Worm (Caenorhabditis elegans) whole organism, mixed stage, embryonic: Measurements from ENCODE around the gene ets-4.

Experiments used
- M03D4.4 ChIP-seq: sonication (generic microtip); optimal IDR thresholded peaks from 2 replicates; lab custom pipeline; 2017; ENCODE audit warnings: mild to moderate bottlenecking, missing genetic modification characterization, missing compliant biosample characterization
- bed-3 ChIP-seq: fragments of 200-800 bp; sonication (Bioruptor generic); optimal IDR thresholded peaks from 3 replicates; lab custom pipeline; 2018; ENCODE audit warnings: mild to moderate bottlenecking, missing genetic modification characterization, moderate library complexity, missing compliant biosample characterization
- blmp-1 ChIP-seq: fragments of 150-350 bp; optimal IDR thresholded peaks from 2 replicates; lab custom pipeline; 2014; ENCODE audit warnings: missing biosample characterization, missing genetic modification characterization
- ceh-43 ChIP-seq: fragments of 200-800 bp; sonication (Bioruptor generic); optimal IDR thresholded peaks from 2 replicates; lab custom pipeline; 2018; ENCODE audit warnings: mild to moderate bottlenecking, missing genetic modification characterization, moderate library complexity, missing compliant biosample characterization
- ceh-83 ChIP-seq: fragments of 200-800 bp; sonication (Bioruptor generic); optimal IDR thresholded peaks from 2 replicates; lab custom pipeline; 2018; ENCODE audit warnings: mild to moderate bottlenecking, missing genetic modification characterization, missing compliant biosample characterization
- ces-1 ChIP-seq: fragments of 150-350 bp; optimal IDR thresholded peaks from 2 replicates; lab custom pipeline; 2014; ENCODE audit warnings: missing biosample characterization, missing genetic modification reagents, missing genetic modification characterization
- cnd-1 ChIP-seq: fragments of 200-800 bp; sonication (Bioruptor generic); optimal IDR thresholded peaks from 2 replicates; lab custom pipeline; 2018; ENCODE audit warnings: mild to moderate bottlenecking, missing genetic modification characterization, missing compliant biosample characterization
- drap-1 ChIP-seq: fragments of 200-800 bp; sonication (Bioruptor generic); optimal IDR thresholded peaks from 3 replicates; lab custom pipeline; 2018; ENCODE audit warnings: mild to moderate bottlenecking, missing genetic modification characterization, missing compliant biosample characterization
- elt-1 ChIP-seq: sonication (generic microtip); optimal IDR thresholded peaks from 2 replicates; lab custom pipeline; 2017; ENCODE audit warnings: missing genetic modification characterization, mild to moderate bottlenecking, missing compliant biosample characterization, antibody characterized with exemption, moderate library complexity, borderline replicate concordance; ENCODE audit not compliant: insufficient read depth
- flh-1 ChIP-seq: fragments of 200-800 bp; sonication (Bioruptor generic); optimal IDR thresholded peaks from 2 replicates; lab custom pipeline; 2018; ENCODE audit warnings: mild to moderate bottlenecking, missing genetic modification characterization, moderate library complexity, missing compliant biosample characterization
- ham-2 ChIP-seq: fragments of 200-800 bp; sonication (Bioruptor generic); optimal IDR thresholded peaks from 2 replicates; lab custom pipeline; 2018; ENCODE audit warnings: mild to moderate bottlenecking, missing genetic modification characterization, missing compliant biosample characterization
- hlh-1 ChIP-seq: fragments of 150-350 bp; optimal IDR thresholded peaks from 2 replicates; lab custom pipeline; 2014; ENCODE audit warnings: missing biosample characterization, missing genetic modification reagents, missing genetic modification characterization
- lin-13 ChIP-seq: fragments of 150-350 bp; optimal IDR thresholded peaks from 2 replicates; lab custom pipeline; 2014; ENCODE audit warnings: missing biosample characterization, missing genetic modification characterization
- lin-32 ChIP-seq: fragments of 200-800 bp; sonication (Bioruptor generic); optimal IDR thresholded peaks from 2 replicates; lab custom pipeline; 2018; ENCODE audit warnings: mild to moderate bottlenecking, missing genetic modification characterization, missing compliant biosample characterization
- mab-5 ChIP-seq: fragments of 150-350 bp; optimal IDR thresholded peaks from 2 replicates; lab custom pipeline; 2014; ENCODE audit warnings: missing biosample characterization, missing genetic modification characterization
- mep-1 ChIP-seq: fragments of 150-350 bp; optimal IDR thresholded peaks from 2 replicates; lab custom pipeline; 2017; ENCODE audit warnings: missing biosample characterization, missing genetic modification reagents, missing genetic modification characterization, inconsistent platforms
- mls-2 ChIP-seq: sonication (generic microtip); optimal IDR thresholded peaks from 2 replicates; lab custom pipeline; 2016; ENCODE audit warnings: mild to moderate bottlenecking, missing genetic modification characterization, moderate library complexity, missing compliant biosample characterization
- nhr-12 ChIP-seq: fragments of 150-350 bp; optimal IDR thresholded peaks from 2 replicates; lab custom pipeline; 2014; ENCODE audit warnings: missing biosample characterization, missing genetic modification characterization
- nhr-2 ChIP-seq: fragments of 150-350 bp; optimal IDR thresholded peaks from 2 replicates; lab custom pipeline; 2014; ENCODE audit warnings: missing biosample characterization, missing genetic modification characterization
- nhr-237 ChIP-seq: fragments of 150-350 bp; optimal IDR thresholded peaks from 2 replicates; lab custom pipeline; 2014; ENCODE audit warnings: missing biosample characterization, missing genetic modification characterization
- nhr-28 ChIP-seq: fragments of 150-350 bp; optimal IDR thresholded peaks from 2 replicates; lab custom pipeline; 2014; ENCODE audit warnings: missing biosample characterization, missing genetic modification characterization
- pha-4 ChIP-seq: fragments of 150-350 bp; optimal IDR thresholded peaks from 2 replicates; lab custom pipeline; 2018; ENCODE audit warnings: missing biosample characterization, missing genetic modification reagents, missing genetic modification characterization
- snpc-4 ChIP-seq: fragments of 150-350 bp; optimal IDR thresholded peaks from 2 replicates; lab custom pipeline; 2014; ENCODE audit warnings: missing biosample characterization, missing genetic modification characterization
- sptf-1 ChIP-seq: sonication (generic microtip); optimal IDR thresholded peaks from 2 replicates; lab custom pipeline; 2017; ENCODE audit warnings: mild to moderate bottlenecking, missing genetic modification characterization, moderate library complexity, missing compliant biosample characterization
- tbx-8 ChIP-seq: fragments of 200-800 bp; sonication (Bioruptor generic); optimal IDR thresholded peaks from 2 replicates; lab custom pipeline; 2018; ENCODE audit warnings: mild to moderate bottlenecking, missing genetic modification characterization, moderate library complexity, missing compliant biosample characterization
- unc-120 ChIP-seq: sonication (generic microtip); optimal IDR thresholded peaks from 2 replicates; lab custom pipeline; 2017; ENCODE audit warnings: missing genetic modification characterization, missing compliant biosample characterization; ENCODE audit not compliant: poor library complexity, severe bottlenecking
- unc-62 ChIP-seq: fragments of 150-350 bp; optimal IDR thresholded peaks from 2 replicates; lab custom pipeline; 2014; ENCODE audit warnings: missing biosample characterization, missing genetic modification reagents, missing genetic modification characterization
- zip-8 ChIP-seq: fragments of 150-350 bp; optimal IDR thresholded peaks from 2 replicates; lab custom pipeline; 2014; ENCODE audit warnings: missing biosample characterization, missing genetic modification characterization
- ztf-11 ChIP-seq: fragments of 150-350 bp; optimal IDR thresholded peaks from 2 replicates; lab custom pipeline; 2014; ENCODE audit warnings: missing biosample characterization, missing genetic modification characterization

ets-4 gene

DNA sequence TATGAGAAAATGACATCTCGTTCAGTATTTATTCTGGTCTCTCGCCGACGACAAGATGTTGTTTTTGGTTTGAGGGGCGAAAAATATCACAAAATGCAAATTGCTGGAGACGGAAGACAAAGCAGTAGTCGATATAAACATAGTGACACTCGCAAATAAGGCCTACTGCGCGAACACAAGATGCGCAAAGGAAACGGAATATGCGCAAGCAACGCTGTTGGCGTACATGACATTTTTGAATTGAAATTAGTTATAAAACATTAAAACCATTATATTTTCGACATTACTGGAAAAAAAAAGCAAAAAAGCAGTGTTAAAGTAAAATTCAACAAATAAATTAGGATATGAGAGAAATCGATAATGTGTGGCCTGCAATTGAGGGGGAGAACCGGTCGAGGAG is 13.7 kb upstream of the ets-4 start, which contains the start of gene cdf-1:
TSS of gene cdf-1 (minus strand) at position 136 of the 400 bp plus-strand sequence.
- TF ChIP-seq ces-1 (GFP tag; lab: Kevin White, UChicago) = peak; percentile 29
- TF ChIP-seq sptf-1 (tag; lab: Kevin White, UChicago) = peak; percentile 42
- TF ChIP-seq drap-1 (GFP tag; lab: Kevin White, UChicago) = peak; percentile 23
- no peak for TF ChIP-seq zip-8 (tag; lab: Kevin White, UChicago)
- no peak for TF ChIP-seq cnd-1
- TF ChIP-seq nhr-12 (tag; lab: Kevin White, UChicago) = no peak
- TF ChIP-seq mep-1 (tag; lab: Kevin White, UChicago) = peak; percentile 22
- no peak for TF ChIP-seq hlh-1 (tag; lab: Kevin White, UChicago)

DNA sequence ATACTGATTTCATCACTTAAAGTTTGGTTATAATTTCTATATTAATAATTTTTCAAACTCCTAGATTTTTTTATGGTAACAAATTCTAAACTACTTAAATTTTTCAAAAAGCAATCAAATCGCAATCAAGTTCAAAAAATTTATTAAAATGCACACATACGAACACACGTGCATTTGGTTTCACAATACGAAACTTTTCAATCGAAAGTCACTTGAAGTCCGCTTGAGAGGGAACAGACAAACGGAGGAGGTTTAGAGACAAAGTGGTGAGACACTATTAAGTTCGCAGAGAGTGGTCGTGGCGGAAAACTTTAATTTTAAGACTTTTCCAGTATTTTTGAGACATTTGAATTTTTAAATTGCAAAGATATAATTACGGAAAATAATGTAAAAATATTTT is 13.0 kb upstream of the ets-4 start, which contains the start of gene glr-8:
TSS of gene glr-8 (plus strand) at position 319 of the 400 bp plus-strand sequence.
- TF ChIP-seq unc-62 (GFP tag; lab: Kevin White, UChicago) = no peak
- TF ChIP-seq ceh-43 (GFP tag; lab: Kevin White, UChicago) = no peak
- TF ChIP-seq ztf-11 (tag; lab: Kevin White, UChicago) = no peak
- no peak for TF ChIP-seq nhr-28 (tag; lab: Kevin White, UChicago)
- TF ChIP-seq sptf-1 (tag; lab: Kevin White, UChicago) = no peak
- no peak for TF ChIP-seq unc-120 (tag; lab: Kevin White, UChicago)
- no peak for TF ChIP-seq ceh-83 (GFP tag; lab: Kevin White, UChicago)
- TF ChIP-seq zip-8 (tag; lab: Kevin White, UChicago) = no peak
- no peak for TF ChIP-seq nhr-12 (tag; lab: Kevin White, UChicago)

DNA sequence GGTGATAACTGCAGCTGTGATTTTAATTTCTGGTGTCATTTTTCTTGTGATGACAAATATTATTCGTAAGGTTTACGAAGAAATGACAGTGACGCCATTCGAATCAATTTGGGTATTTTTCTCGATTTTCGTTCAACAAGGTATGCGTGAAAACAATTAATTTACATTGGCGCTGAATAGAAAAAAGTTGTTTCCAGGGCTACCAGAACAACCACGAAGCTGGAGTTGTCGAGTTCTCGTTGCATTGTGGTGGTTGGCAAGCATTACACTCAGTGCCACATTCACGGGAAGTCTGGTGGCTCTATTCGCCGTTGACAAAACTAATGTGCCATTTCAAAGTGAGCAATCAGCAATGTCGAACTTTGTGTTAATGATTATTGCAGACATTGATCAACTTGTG is 10.9 kb upstream of the ets-4 start:
- TF ChIP-seq bed-3 (GFP tag; lab: Kevin White, UChicago) = no peak
- peak; percentile 51 for TF ChIP-seq hlh-1 (tag; lab: Kevin White, UChicago)

DNA sequence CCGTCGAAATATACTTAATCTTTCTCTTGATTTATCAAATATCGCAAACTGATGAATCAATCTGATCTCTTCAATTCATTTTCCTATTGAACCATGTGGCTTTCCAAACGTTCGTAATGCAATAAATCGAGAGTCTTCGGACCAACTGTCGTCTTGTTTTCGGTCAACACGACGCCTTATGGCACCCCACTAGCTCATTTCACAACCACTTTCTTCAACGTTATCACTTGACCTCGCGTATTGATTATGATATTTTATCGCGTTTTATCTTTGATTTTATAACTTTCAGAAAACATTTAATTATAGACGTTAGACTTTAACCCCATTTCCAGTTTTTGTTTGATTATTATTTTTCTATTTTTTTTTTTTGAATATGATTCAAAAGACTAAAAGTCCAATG is 8.9 kb upstream of the ets-4 start:
- no peak for TF ChIP-seq drap-1 (GFP tag; lab: Kevin White, UChicago)
- TF ChIP-seq M03D4.4 (tag; lab: Kevin White, UChicago) = no peak
- TF ChIP-seq ces-1 (GFP tag; lab: Kevin White, UChicago) = no peak
- no peak for TF ChIP-seq nhr-12 (tag; lab: Kevin White, UChicago)
- TF ChIP-seq unc-120 (tag; lab: Kevin White, UChicago) = peak; percentile 73
- no peak for TF ChIP-seq nhr-28 (tag; lab: Kevin White, UChicago)
- no peak for TF ChIP-seq ham-2 (GFP tag; lab: Kevin White, UChicago)
- TF ChIP-seq unc-62 (GFP tag; lab: Kevin White, UChicago) = peak; percentile 69
- TF ChIP-seq cnd-1 = no peak
- TF ChIP-seq blmp-1 (tag; lab: Kevin White, UChicago) = no peak
- no peak for TF ChIP-seq flh-1 (GFP tag; lab: Kevin White, UChicago)
- TF ChIP-seq lin-32 (GFP tag; lab: Kevin White, UChicago) = no peak
- TF ChIP-seq zip-8 (tag; lab: Kevin White, UChicago) = no peak
- TF ChIP-seq snpc-4 (tag; lab: Kevin White, UChicago) = no peak
- TF ChIP-seq nhr-237 (tag; lab: Kevin White, UChicago) = no peak
- TF ChIP-seq hlh-1 (tag; lab: Kevin White, UChicago) = peak; percentile 98
- no peak for TF ChIP-seq mls-2 (tag; lab: Kevin White, UChicago)
- no peak for TF ChIP-seq tbx-8 (GFP tag; lab: Kevin White, UChicago)
- no peak for TF ChIP-seq elt-1 (tag; lab: Kevin White, UChicago)
- no peak for TF ChIP-seq lin-13 (tag; lab: Kevin White, UChicago)
- TF ChIP-seq sptf-1 (tag; lab: Kevin White, UChicago) = no peak
- TF ChIP-seq pha-4 (tag; lab: Kevin White, UChicago) = no peak
- no peak for TF ChIP-seq mab-5 (tag; lab: Kevin White, UChicago)

DNA sequence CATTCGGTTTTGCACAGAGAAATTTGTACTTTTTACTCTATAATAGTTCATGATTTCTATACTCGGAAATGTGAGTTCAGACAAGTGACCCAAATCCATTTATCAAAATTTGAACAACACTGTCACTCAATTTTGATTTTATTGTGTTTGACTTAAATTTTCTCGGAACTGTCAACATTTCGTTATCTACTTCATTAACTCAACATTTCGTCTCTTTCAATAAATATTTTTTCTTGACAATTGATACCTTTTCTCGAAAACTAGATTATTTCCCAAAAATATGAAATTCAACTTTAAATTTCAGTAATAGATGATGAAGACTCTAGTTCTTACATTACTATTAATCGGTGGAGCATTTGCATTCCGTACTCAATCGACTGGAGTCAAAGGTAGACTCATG is 8.1 kb upstream of the ets-4 start, which contains the start of gene ttr-36:
TSS of gene ttr-36 (plus strand) at position 301 of the 400 bp plus-strand sequence.
- TF ChIP-seq bed-3 (GFP tag; lab: Kevin White, UChicago) (no peak), pha-4 (tag; lab: Kevin White, UChicago) (no peak), ces-1 (GFP tag; lab: Kevin White, UChicago) (no peak), ham-2 (GFP tag; lab: Kevin White, UChicago) (no peak), nhr-237 (tag; lab: Kevin White, UChicago) (no peak), mep-1 (tag; lab: Kevin White, UChicago) (no peak), lin-13 (tag; lab: Kevin White, UChicago) (no peak), sptf-1 (tag; lab: Kevin White, UChicago) (no peak), lin-32 (GFP tag; lab: Kevin White, UChicago) (no peak), mls-2 (tag; lab: Kevin White, UChicago) (no peak), cnd-1 (no peak), nhr-2 (tag; lab: Kevin White, UChicago) (no peak), flh-1 (GFP tag; lab: Kevin White, UChicago) (no peak)
